Fruit fly (Drosophila melanogaster) whole organism, embryonic: ENCODE data around the gene CG9426.

Experiments used
- CG16779 ChIP-seq: fragments of 200-800 bp; sonication (Bioruptor generic); IDR thresholded peaks from 2 replicates; pipeline ENCODE4 v1.3.6; 2022; ENCODE audit warnings: missing biosample characterization, missing genetic modification characterization
- CG17612 ChIP-seq: fragments of 200-800 bp; sonication (Bioruptor generic); IDR thresholded peaks from 2 replicates; pipeline ENCODE4 v1.3.6; 2022; ENCODE audit warnings: missing biosample characterization, missing genetic modification characterization
- CG18764 ChIP-seq: fragments of 200-800 bp; sonication (Bioruptor generic); optimal IDR thresholded peaks from 3 replicates; lab custom pipeline; 2016; ENCODE audit warnings: missing biosample characterization, missing genetic modification characterization
- CG8281 ChIP-seq: fragments of 200-800 bp; sonication (Bioruptor generic); optimal IDR thresholded peaks from 2 replicates; lab custom pipeline; 2018; ENCODE audit warnings: missing biosample characterization, mild to moderate bottlenecking, missing genetic modification characterization, moderate library complexity
- gcm ChIP-seq: fragments of 200-800 bp; sonication (Bioruptor generic); optimal IDR thresholded peaks from 2 replicates; lab custom pipeline; 2019; ENCODE audit warnings: missing biosample characterization, mild to moderate bottlenecking, missing genetic modification characterization, moderate library complexity
- pfk ChIP-seq: fragments of 200-800 bp; sonication (Bioruptor generic); optimal IDR thresholded peaks from 2 replicates; lab custom pipeline; 2018; ENCODE audit warnings: missing biosample characterization, mild to moderate bottlenecking, missing genetic modification characterization, moderate library complexity
- stwl ChIP-seq: fragments of 200-800 bp; sonication (Bioruptor generic); optimal IDR thresholded peaks from 3 replicates; lab custom pipeline; 2018; ENCODE audit warnings: missing biosample characterization, mild to moderate bottlenecking, missing genetic modification characterization, moderate library complexity

dm6 chr2L:13266627-13267026 lies 46.9 kb upstream of the CG9426 start:
- TF ChIP-seq CG17612 (GFP tag; lab: Robert Waterston, UW) (no peak), CG16779 (GFP tag; lab: Robert Waterston, UW) (no peak), CG18764 (GFP tag; lab: Kevin White, UChicago) (no peak), stwl (tag; lab: Kevin White, UChicago) (no peak), pfk (GFP tag; lab: Kevin White, UChicago) (no peak), gcm (GFP tag; lab: Kevin White, UChicago) (no peak), CG8281 (no peak)
